Worm (Caenorhabditis elegans) whole organism, L1 larva: ENCODE data around the gene srt-59.

ENCODE experiments used
- C04F5.9 ChIP-seq: sonication (generic microtip); optimal IDR thresholded peaks from 2 replicates; lab custom pipeline; 2016; ENCODE audit warnings: missing genetic modification characterization, missing compliant biosample characterization
- C16A3.4 ChIP-seq: fragments of 150-350 bp; optimal IDR thresholded peaks from 2 replicates; lab custom pipeline; 2014; ENCODE audit warnings: missing biosample characterization, missing genetic modification characterization
- C34B4.2 ChIP-seq: sonication (generic microtip); optimal IDR thresholded peaks from 2 replicates; lab custom pipeline; 2017; ENCODE audit warnings: mild to moderate bottlenecking, missing genetic modification characterization, missing compliant biosample characterization
- aha-1 ChIP-seq: fragments of 150-350 bp; optimal IDR thresholded peaks from 2 replicates; lab custom pipeline; 2014; ENCODE audit warnings: missing biosample characterization, missing genetic modification characterization
- ama-1 ChIP-seq: fragments of 150-350 bp; optimal IDR thresholded peaks from 2 replicates; lab custom pipeline; 2014
- ceh-8 ChIP-seq: fragments of 200-800 bp; sonication (Bioruptor generic); optimal IDR thresholded peaks from 2 replicates; lab custom pipeline; 2018; ENCODE audit warnings: mild to moderate bottlenecking, missing genetic modification characterization, moderate library complexity, missing compliant biosample characterization
- ceh-82 ChIP-seq, 3 experiments: fragments of 150-350 bp in 1 of 3; sonication (generic microtip) in 2 of 3; optimal IDR thresholded peaks; 2 replicates each; lab custom pipeline; 2014 to 2017; ENCODE audit warnings: missing biosample characterization in 3 of 3, missing genetic modification characterization in 3 of 3
- ceh-88 ChIP-seq: fragments of 200-800 bp; sonication (Bioruptor generic); IDR thresholded peaks from 2 replicates; pipeline ENCODE4 v1.3.6; 2022; ENCODE audit warnings: missing genetic modification characterization, missing compliant biosample characterization
- dsc-1 ChIP-seq: sonication (generic microtip); optimal IDR thresholded peaks from 2 replicates; lab custom pipeline; 2016; ENCODE audit warnings: mild to moderate bottlenecking, missing genetic modification characterization, missing compliant biosample characterization
- efl-3 ChIP-seq: fragments of 200-800 bp; sonication (Bioruptor generic); optimal IDR thresholded peaks from 2 replicates; lab custom pipeline; 2018; ENCODE audit warnings: mild to moderate bottlenecking, missing genetic modification characterization, missing compliant biosample characterization
- egl-27 ChIP-seq, 2 experiments: fragments of 150-350 bp in 1 of 2; sonication (generic microtip); optimal IDR thresholded peaks; 3 replicates each; lab custom pipeline; 2017 to 2018; ENCODE audit warnings: missing biosample characterization in 2 of 2, missing genetic modification characterization in 2 of 2, missing genetic modification reagents in 2 of 2
- elt-2 ChIP-seq: sonication (generic microtip); optimal IDR thresholded peaks from 2 replicates; lab custom pipeline; 2016; ENCODE audit warnings: missing genetic modification characterization, mild to moderate bottlenecking, inconsistent platforms, missing compliant biosample characterization, missing genetic modification reagents
- ets-5 ChIP-seq: fragments of 200-800 bp; sonication (Bioruptor generic); IDR thresholded peaks from 2 replicates; pipeline ENCODE4 v1.3.6; 2022; ENCODE audit warnings: missing genetic modification characterization, missing compliant biosample characterization
- fkh-10 ChIP-seq: sonication (generic microtip); optimal IDR thresholded peaks from 2 replicates; lab custom pipeline; 2017; ENCODE audit warnings: missing biosample characterization, missing genetic modification reagents, missing genetic modification characterization
- fkh-8 ChIP-seq: sonication (generic microtip); optimal IDR thresholded peaks from 2 replicates; lab custom pipeline; 2016; ENCODE audit warnings: mild to moderate bottlenecking, missing genetic modification characterization, missing compliant biosample characterization
- fos-1 ChIP-seq: fragments of 150-350 bp; optimal IDR thresholded peaks from 2 replicates; lab custom pipeline; 2014; ENCODE audit warnings: missing biosample characterization, missing genetic modification characterization
- grh-1 ChIP-seq: fragments of 200-800 bp; sonication (Bioruptor generic); IDR thresholded peaks from 2 replicates; pipeline ENCODE4 v1.3.6; 2022; ENCODE audit warnings: missing genetic modification reagents, missing genetic modification characterization, missing compliant biosample characterization
- hlh-17 ChIP-seq: fragments of 200-800 bp; sonication (Bioruptor generic); optimal IDR thresholded peaks from 2 replicates; lab custom pipeline; 2018; ENCODE audit warnings: missing genetic modification characterization, mild to moderate bottlenecking, missing compliant biosample characterization, moderate library complexity, borderline replicate concordance
- hlh-4 ChIP-seq: sonication (generic microtip); optimal IDR thresholded peaks from 2 replicates; lab custom pipeline; 2016; ENCODE audit warnings: mild to moderate bottlenecking, missing genetic modification characterization, missing compliant biosample characterization
- hpl-2 ChIP-seq: fragments of 150-350 bp; optimal IDR thresholded peaks from 2 replicates; lab custom pipeline; 2014; ENCODE audit warnings: missing biosample characterization, missing genetic modification reagents, missing genetic modification characterization
- jun-1 ChIP-seq: fragments of 150-350 bp; optimal IDR thresholded peaks from 2 replicates; lab custom pipeline; 2014; ENCODE audit warnings: missing biosample characterization, missing genetic modification reagents, missing genetic modification characterization
- lin-13 ChIP-seq: fragments of 150-350 bp; optimal IDR thresholded peaks from 2 replicates; lab custom pipeline; 2014; ENCODE audit warnings: missing biosample characterization, missing genetic modification reagents, missing genetic modification characterization
- lin-14 ChIP-seq: fragments of 200-800 bp; sonication (Bioruptor generic); optimal IDR thresholded peaks from 2 replicates; lab custom pipeline; 2018; ENCODE audit warnings: mild to moderate bottlenecking, missing genetic modification characterization, moderate library complexity, missing compliant biosample characterization
- lin-15B ChIP-seq: fragments of 150-350 bp; sonication (generic microtip); optimal IDR thresholded peaks from 3 replicates; lab custom pipeline; 2014; ENCODE audit warnings: missing biosample characterization, missing genetic modification characterization
- lin-35 ChIP-seq, 2 experiments: fragments of 150-350 bp; optimal IDR thresholded peaks; 2 replicates each; lab custom pipeline; 2014; ENCODE audit warnings: missing biosample characterization in 2 of 2, missing genetic modification characterization in 2 of 2, missing genetic modification reagents in 2 of 2
- lsy-2 ChIP-seq, 2 experiments: fragments of 150-350 bp; optimal IDR thresholded peaks; 2 replicates each; lab custom pipeline; 2014; ENCODE audit warnings: missing biosample characterization in 2 of 2, missing genetic modification characterization in 2 of 2
- mab-9 ChIP-seq: fragments of 200-800 bp; sonication (Bioruptor generic); IDR thresholded peaks from 2 replicates; pipeline ENCODE4 v1.3.6; 2022; ENCODE audit warnings: missing genetic modification reagents, missing genetic modification characterization, missing compliant biosample characterization
- mep-1 ChIP-seq: fragments of 150-350 bp; optimal IDR thresholded peaks from 2 replicates; lab custom pipeline; 2014; ENCODE audit warnings: missing biosample characterization, missing genetic modification characterization
- nhr-11 ChIP-seq: fragments of 150-350 bp; optimal IDR thresholded peaks from 2 replicates; lab custom pipeline; 2014; ENCODE audit warnings: missing biosample characterization, missing genetic modification characterization
- nhr-12 ChIP-seq: sonication (generic microtip); optimal IDR thresholded peaks from 2 replicates; lab custom pipeline; 2017; ENCODE audit warnings: missing biosample characterization, missing genetic modification characterization
- nhr-19 ChIP-seq: fragments of 200-800 bp; sonication (Bioruptor generic); conservative IDR thresholded peaks from 2 replicates; pipeline ENCODE4 v1.3.6; 2022; ENCODE audit warnings: missing genetic modification characterization, missing compliant biosample characterization
- nhr-20 ChIP-seq: sonication (generic microtip); optimal IDR thresholded peaks from 2 replicates; lab custom pipeline; 2016; ENCODE audit warnings: mild to moderate bottlenecking, missing genetic modification characterization, missing compliant biosample characterization
- nhr-237 ChIP-seq: fragments of 150-350 bp; optimal IDR thresholded peaks from 2 replicates; lab custom pipeline; 2014; ENCODE audit warnings: missing biosample characterization, missing genetic modification characterization
- nhr-47 ChIP-seq: sonication (generic microtip); optimal IDR thresholded peaks from 2 replicates; lab custom pipeline; 2016; ENCODE audit warnings: mild to moderate bottlenecking, missing genetic modification characterization, moderate library complexity, missing compliant biosample characterization
- nhr-76 ChIP-seq: sonication (generic microtip); optimal IDR thresholded peaks from 2 replicates; lab custom pipeline; 2017; ENCODE audit warnings: missing biosample characterization, missing genetic modification characterization
- nhr-77 ChIP-seq: fragments of 150-350 bp; optimal IDR thresholded peaks from 2 replicates; lab custom pipeline; 2014; ENCODE audit warnings: missing biosample characterization, missing genetic modification characterization
- pax-3 ChIP-seq: fragments of 200-800 bp; sonication (Bioruptor generic); optimal IDR thresholded peaks from 2 replicates; lab custom pipeline; 2018; ENCODE audit warnings: mild to moderate bottlenecking, missing genetic modification characterization, moderate library complexity, missing compliant biosample characterization
- pqm-1 ChIP-seq: sonication (generic microtip); optimal IDR thresholded peaks from 3 replicates; lab custom pipeline; 2017; ENCODE audit warnings: missing biosample characterization, missing genetic modification characterization
- rnt-1 ChIP-seq: sonication (generic microtip); optimal IDR thresholded peaks from 2 replicates; lab custom pipeline; 2016; ENCODE audit warnings: mild to moderate bottlenecking, missing genetic modification characterization, moderate library complexity, missing compliant biosample characterization
- skn-1 ChIP-seq: fragments of 150-350 bp; optimal IDR thresholded peaks from 2 replicates; lab custom pipeline; 2014; ENCODE audit warnings: missing biosample characterization, missing genetic modification characterization
- snpc-4 ChIP-seq: fragments of 150-350 bp; optimal IDR thresholded peaks from 2 replicates; lab custom pipeline; 2014; ENCODE audit warnings: missing biosample characterization, missing genetic modification characterization
- sox-4 ChIP-seq: sonication (generic microtip); optimal IDR thresholded peaks from 2 replicates; lab custom pipeline; 2016; ENCODE audit warnings: missing genetic modification characterization, missing compliant biosample characterization
- sup-37 ChIP-seq: fragments of 200-800 bp; sonication (Bioruptor generic); optimal IDR thresholded peaks from 2 replicates; lab custom pipeline; 2018; ENCODE audit warnings: mild to moderate bottlenecking, missing genetic modification characterization, missing compliant biosample characterization
- swsn-7 ChIP-seq: sonication (generic microtip); optimal IDR thresholded peaks from 2 replicates; lab custom pipeline; 2016; ENCODE audit warnings: missing genetic modification characterization, missing compliant biosample characterization
- tbx-2 ChIP-seq: sonication (generic microtip); optimal IDR thresholded peaks from 2 replicates; lab custom pipeline; 2016; ENCODE audit warnings: missing genetic modification characterization, missing compliant biosample characterization
- tlp-1 ChIP-seq: fragments of 150-350 bp; optimal IDR thresholded peaks from 2 replicates; lab custom pipeline; 2014; ENCODE audit warnings: missing biosample characterization, missing genetic modification characterization
- unc-62 ChIP-seq: fragments of 150-350 bp; optimal IDR thresholded peaks from 2 replicates; lab custom pipeline; 2014; ENCODE audit warnings: missing biosample characterization, missing genetic modification reagents, missing genetic modification characterization
- unc-86 ChIP-seq: sonication (generic microtip); optimal IDR thresholded peaks from 2 replicates; lab custom pipeline; 2016; ENCODE audit warnings: missing genetic modification characterization, missing compliant biosample characterization
- xbp-1 ChIP-seq: sonication (generic microtip); optimal IDR thresholded peaks from 2 replicates; lab custom pipeline; 2016; ENCODE audit warnings: missing genetic modification characterization, missing compliant biosample characterization
- ztf-11 ChIP-seq, 2 experiments: sonication (generic microtip); optimal IDR thresholded peaks; 2 replicates each; lab custom pipeline; 2016 to 2017; ENCODE audit warnings: missing genetic modification characterization in 2 of 2, missing biosample characterization in 1 of 2, missing compliant biosample characterization in 1 of 2
- ztf-4 ChIP-seq: fragments of 150-350 bp; optimal IDR thresholded peaks from 2 replicates; lab custom pipeline; 2014; ENCODE audit warnings: missing biosample characterization, missing genetic modification characterization

srt-59 gene

DNA sequence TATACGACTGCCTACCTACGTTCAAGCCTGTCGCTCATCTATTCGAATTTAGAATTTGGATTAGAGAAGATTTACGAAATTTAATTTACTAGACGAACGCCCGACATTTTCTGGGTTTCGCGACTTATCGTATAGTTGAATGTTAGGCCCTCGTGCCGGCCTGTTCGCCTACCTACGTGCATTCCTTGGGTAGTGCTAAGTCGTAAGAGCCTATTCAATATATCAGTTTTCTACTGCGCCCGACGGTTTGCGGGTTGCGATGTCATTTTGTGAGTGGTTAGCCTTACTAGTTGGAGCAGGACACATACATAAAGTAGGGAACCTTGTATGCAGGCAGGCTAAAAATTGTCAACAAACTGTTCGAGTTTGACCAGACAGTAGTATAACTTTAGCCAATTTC, 21.5 kb upstream of the srt-59 start:
- TF ChIP-seq hpl-2 (GFP tag; lab: Kevin White, UChicago) (no peak), fos-1 (no peak), pax-3 (tag; lab: Kevin White, UChicago) (no peak), aha-1 (tag; lab: Kevin White, UChicago) (no peak), egl-27 (tag; optimal IDR thresholded peaks at IDR 0.05; lab: Kevin White, UChicago) (no peak), hlh-4 (tag; lab: Kevin White, UChicago) (no peak), elt-2 (no peak), C34B4.2 (tag; lab: Kevin White, UChicago) (no peak), pqm-1 (tag; lab: Kevin White, UChicago) (no peak), snpc-4 (no peak), dsc-1 (tag; lab: Kevin White, UChicago) (no peak), unc-62 (GFP tag; lab: Kevin White, UChicago) (no peak), nhr-77 (tag; lab: Kevin White, UChicago) (no peak), ztf-11 (tag; optimal IDR thresholded peaks at IDR 0.05; lab: Kevin White, UChicago) (no peak), nhr-47 (tag; lab: Kevin White, UChicago) (no peak), jun-1 (tag; lab: Kevin White, UChicago) (no peak), lin-15B (no peak)

DNA sequence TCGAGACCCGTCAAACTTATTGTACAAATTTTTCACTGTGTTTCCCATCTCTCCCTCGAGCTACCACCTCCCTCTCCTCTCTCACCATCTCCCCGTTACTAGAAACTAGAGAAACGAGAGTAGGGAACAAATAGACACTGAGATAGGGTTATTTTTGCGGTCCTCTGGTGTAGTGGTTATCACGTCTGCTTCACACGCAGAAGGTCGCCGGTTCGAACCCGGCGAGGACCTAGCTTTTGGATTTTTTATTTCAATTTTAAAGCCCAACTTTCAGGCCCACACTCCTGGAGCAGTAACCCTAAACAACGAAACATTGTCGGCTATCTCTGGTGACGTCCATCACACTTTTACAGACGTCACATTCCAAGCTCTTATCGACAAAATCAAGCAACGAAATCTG, 18.8 kb upstream of the srt-59 start:
- TF ChIP-seq unc-86 (tag; lab: Kevin White, UChicago): no peak
- TF ChIP-seq nhr-11 (tag; lab: Kevin White, UChicago): no peak
- TF ChIP-seq ama-1 (lab: Kevin White, UChicago): no peak
- peak; percentile 39 to 77 for TF ChIP-seq lsy-2 (tag; optimal IDR thresholded peaks at IDR 0.05; lab: Kevin White, UChicago)
- TF ChIP-seq C34B4.2 (tag; lab: Kevin White, UChicago): no peak
- no peak for TF ChIP-seq grh-1 (GFP tag; lab: Robert Waterston, UW)
- peak; percentile 22 for TF ChIP-seq tbx-2 (tag; lab: Kevin White, UChicago)
- peak; percentile 9 for TF ChIP-seq elt-2
- TF ChIP-seq aha-1 (tag; lab: Kevin White, UChicago): no peak
- no peak for TF ChIP-seq hpl-2 (GFP tag; lab: Kevin White, UChicago)
- no peak for TF ChIP-seq tlp-1
- TF ChIP-seq ceh-8 (GFP tag; lab: Kevin White, UChicago): no peak
- no peak for TF ChIP-seq ceh-88 (GFP tag; lab: Robert Waterston, UW)
- peak; percentile 47 for TF ChIP-seq lin-14
- TF ChIP-seq fkh-10 (GFP tag; lab: Kevin White, UChicago): peak; percentile 32
- TF ChIP-seq nhr-47 (tag; lab: Kevin White, UChicago): peak; percentile 68
- peak; percentile 64 for TF ChIP-seq nhr-19 (GFP tag; lab: Robert Waterston, UW)
- peak; percentile 75 for TF ChIP-seq fkh-8 (tag; lab: Kevin White, UChicago)
- TF ChIP-seq nhr-76: no peak
- TF ChIP-seq lin-35 (GFP tag; optimal IDR thresholded peaks at IDR 0.05; lab: Kevin White, UChicago): peak; percentile 36 to 68
- TF ChIP-seq mab-9: no peak
- no peak for TF ChIP-seq nhr-237
- TF ChIP-seq sox-4 (tag; lab: Kevin White, UChicago): no peak
- no peak for TF ChIP-seq hlh-4 (tag; lab: Kevin White, UChicago)
- peak; percentile 71 for TF ChIP-seq C16A3.4 (tag; lab: Kevin White, UChicago)
- no peak for TF ChIP-seq hlh-17
- TF ChIP-seq C04F5.9: no peak
- TF ChIP-seq nhr-77 (tag; lab: Kevin White, UChicago): peak; percentile 56
- TF ChIP-seq ceh-82 (tag; optimal IDR thresholded peaks at IDR 0.05; lab: Kevin White, UChicago): peak in 2 of 3 experiments; percentile 10 to 53
- peak; percentile 13 for TF ChIP-seq pax-3 (tag; lab: Kevin White, UChicago)
- TF ChIP-seq skn-1 (tag; lab: Kevin White, UChicago): no peak
- TF ChIP-seq rnt-1 (tag; lab: Kevin White, UChicago): peak; percentile 83
- no peak for TF ChIP-seq efl-3 (GFP tag; lab: Kevin White, UChicago)
- TF ChIP-seq nhr-20 (tag; lab: Kevin White, UChicago): peak; percentile 51
- no peak for TF ChIP-seq ets-5
- no peak for TF ChIP-seq ztf-4 (tag; lab: Kevin White, UChicago)
- TF ChIP-seq nhr-12 (tag; lab: Kevin White, UChicago): no peak
- TF ChIP-seq lin-13 (GFP tag; lab: Kevin White, UChicago): peak; percentile 36
- TF ChIP-seq xbp-1: peak; percentile 48
- no peak for TF ChIP-seq pqm-1 (tag; lab: Kevin White, UChicago)
- peak; percentile 56 for TF ChIP-seq swsn-7
- no peak for TF ChIP-seq sup-37
- TF ChIP-seq mep-1: peak; percentile 4
